Fruit fly (Drosophila melanogaster): Measurements from ENCODE around the gene Vha100-1.

The Vha100-1 gene

dm6 chr3R:29088938-29089661 lies 41.9 kb upstream of the Vha100-1 start (continued):
- no peak for TF ChIP-seq Dref (GFP tag; IDR thresholded peaks at IDR 0.05)
- peak; percentile 12 for TF ChIP-seq gro (GFP tag; optimal IDR thresholded peaks at IDR 0.05)
- peak; percentile 36; the same call in 1 of the 3 replicates for TF ChIP-seq CG7357 (GFP tag; IDR thresholded peaks at IDR 0.05)
- TF ChIP-seq z (GFP tag; IDR thresholded peaks at IDR 0.05), result 0 out of 3 replicates have a peak, but pooled peaks have one; percentile 15
- TF ChIP-seq CG13624 (GFP tag; optimal IDR thresholded peaks at IDR 0.05), result peak; percentile 31
- no peak for TF ChIP-seq Lim3 (GFP tag; IDR thresholded peaks at IDR 0.05)
- TF ChIP-seq NfI (GFP tag; optimal IDR thresholded peaks at IDR 0.05), result peak; percentile 59
- TF ChIP-seq CG8359 (GFP tag; optimal IDR thresholded peaks at IDR 0.05; ENCODE audit: borderline replicate concordance), result peak; percentile 23
- no peak for TF ChIP-seq Hr39 (optimal IDR thresholded peaks at IDR 0.05)
- TF ChIP-seq caup (GFP tag; optimal IDR thresholded peaks at IDR 0.05; ENCODE audit: severe bottlenecking), result peak; percentile 54
- TF ChIP-seq D19A (tag; optimal IDR thresholded peaks at IDR 0.05), result peak; percentile 71
- peak; percentile 76 for TF ChIP-seq Meics (GFP tag; optimal IDR thresholded peaks at IDR 0.05)
- TF ChIP-seq lilli (GFP tag; optimal IDR thresholded peaks at IDR 0.05), result peak; percentile 68
- peak; percentile 6 for TF ChIP-seq CG12299 (tag; optimal IDR thresholded peaks at IDR 0.05)
- TF ChIP-seq Hsf (GFP tag; optimal IDR thresholded peaks at IDR 0.05), result peak; percentile 72
- TF ChIP-seq CG13424 (tag; optimal IDR thresholded peaks at IDR 0.05), result peak; percentile 74
- peak; percentile 27 for TF ChIP-seq CG12236 (GFP tag; optimal IDR thresholded peaks at IDR 0.05)
- TF ChIP-seq fd3F (GFP tag; optimal IDR thresholded peaks at IDR 0.05), result peak; percentile 56
- TF ChIP-seq tap (tag; optimal IDR thresholded peaks at IDR 0.05), result peak; percentile 75
- peak; percentile 65 for TF ChIP-seq gcm (GFP tag; optimal IDR thresholded peaks at IDR 0.05)
- no peak for TF ChIP-seq lov (optimal IDR thresholded peaks at IDR 0.05)
- no peak for TF ChIP-seq lov (GFP tag; IDR thresholded peaks at IDR 0.05)
- peak; percentile 77 for TF ChIP-seq dysf (GFP tag; IDR thresholded peaks at IDR 0.05)
- peak; percentile 46; the same call in 1 of the 2 replicates for TF ChIP-seq CG32532 (GFP tag; IDR thresholded peaks at IDR 0.05)
- TF ChIP-seq crp (GFP tag; optimal IDR thresholded peaks at IDR 0.05), result peak in 1 of 2 experiments; percentile 10
- peak; percentile 76 for TF ChIP-seq HHEX (GFP tag; optimal IDR thresholded peaks at IDR 0.05)
- TF ChIP-seq CG9437 (GFP tag; optimal IDR thresholded peaks at IDR 0.05), result peak; percentile 66
- peak; percentile 57 for TF ChIP-seq stc (GFP tag; IDR thresholded peaks at IDR 0.05)
- peak; percentile 37; the same call in 1 of the 3 replicates for TF ChIP-seq ase (GFP tag; IDR thresholded peaks at IDR 0.05)
- TF ChIP-seq CG12659 (GFP tag; optimal IDR thresholded peaks at IDR 0.05), result peak; percentile 71
- peak; percentile 60 for TF ChIP-seq Abd-B (GFP tag; optimal IDR thresholded peaks at IDR 0.05)
- no peak for TF ChIP-seq CG2129 (GFP tag; IDR thresholded peaks at IDR 0.05; ENCODE audit: partially characterized antibody)
- no peak for TF ChIP-seq CG2116 (GFP tag; optimal IDR thresholded peaks at IDR 0.05)
- no peak for TF ChIP-seq CG15479 (GFP tag; optimal IDR thresholded peaks at IDR 0.05)
- TF ChIP-seq CG34422 (GFP tag; IDR thresholded peaks at IDR 0.05), result no peak; the same call in 2 of the 3 replicates
- TF ChIP-seq ewg (GFP tag; optimal IDR thresholded peaks at IDR 0.05), result peak; percentile 76
- peak; percentile 60 for TF ChIP-seq H15 (GFP tag; IDR thresholded peaks at IDR 0.05)
- TF ChIP-seq knrl (GFP tag; IDR thresholded peaks at IDR 0.05; ENCODE audit: partially characterized antibody), result no peak
- peak; percentile 50 for TF ChIP-seq CG3407 (GFP tag; optimal IDR thresholded peaks at IDR 0.05)
- TF ChIP-seq HLH4C (GFP tag; IDR thresholded peaks at IDR 0.05; ENCODE audit: partially characterized antibody), result no peak
- TF ChIP-seq CG1602 (GFP tag; optimal IDR thresholded peaks at IDR 0.05), result peak; percentile 47
- TF ChIP-seq CG32767 (GFP tag; IDR thresholded peaks at IDR 0.05), result peak; percentile 26; the same call in 1 of the 2 replicates
- TF ChIP-seq fd64A (GFP tag; optimal IDR thresholded peaks at IDR 0.05), result no peak
- TF ChIP-seq sug (tag; optimal IDR thresholded peaks at IDR 0.05), result peak; percentile 75
- peak; percentile 56; the same call in 2 of the 3 replicates for TF ChIP-seq zfh1 (GFP tag; IDR thresholded peaks at IDR 0.05)
- TF ChIP-seq MBD-R2 (GFP tag; IDR thresholded peaks at IDR 0.05), result 0 out of 2 replicates have a peak, but pooled peaks have one; percentile 9
- TF ChIP-seq gsb (GFP tag; IDR thresholded peaks at IDR 0.05), result no peak
- TF ChIP-seq Dfd (GFP tag; optimal IDR thresholded peaks at IDR 0.05), result no peak
- TF ChIP-seq CG2199 (GFP tag; IDR thresholded peaks at IDR 0.05), result no peak
